Worm (Caenorhabditis elegans): Measurements from ENCODE around the gene Y42H9AR.5.
"Not testable (repeated sequence)": the region's sequence is repeated elsewhere in the genome, so short reads cannot be mapped to it uniquely, and the experiment has no call there.

Gene Y42H9AR.5

ce11 chrIV:8114535-8114934 lies 12.2 kb downstream of the Y42H9AR.5 start:
- TF ChIP-seq unc-42 (tag; optimal IDR thresholded peaks at IDR 0.05): no peak
- no peak for TF ChIP-seq lin-11 (tag; optimal IDR thresholded peaks at IDR 0.05)

ce11 chrIV:8115462-8115861 lies 13.1 kb downstream of the Y42H9AR.5 start, which contains the start of gene irld-8:
TSS of gene irld-8 (plus strand) at chrIV:8115762.
- no peak for TF ChIP-seq odd-2 (tag; optimal IDR thresholded peaks at IDR 0.05)
- TF ChIP-seq syd-9 (tag; optimal IDR thresholded peaks at IDR 0.05): no peak
- no peak for TF ChIP-seq ztf-16 (tag; optimal IDR thresholded peaks at IDR 0.05)
- no peak for TF ChIP-seq K02D7.2 (tag; optimal IDR thresholded peaks at IDR 0.05)

- TF ChIP-seq elt-2 (tag; optimal IDR thresholded peaks at IDR 0.05) (no peak), ceh-24 (tag; optimal IDR thresholded peaks at IDR 0.05) (no peak), elt-4 (tag; optimal IDR thresholded peaks at IDR 0.05) (no peak), dmd-4 (tag; optimal IDR thresholded peaks at IDR 0.05; ENCODE audit: borderline replicate concordance) (no peak), unc-55 (GFP tag; optimal IDR thresholded peaks at IDR 0.05) (no peak), ets-4 (tag; optimal IDR thresholded peaks at IDR 0.05) (no peak), unc-42 (tag; optimal IDR thresholded peaks at IDR 0.05) (no peak), sox-2 (GFP tag; IDR thresholded peaks at IDR 0.05) (no peak), ceh-2 (tag; optimal IDR thresholded peaks at IDR 0.05) (no peak), ceh-34 (tag; optimal IDR thresholded peaks at IDR 0.05) (no peak), madf-2 (tag; optimal IDR thresholded peaks at IDR 0.05) (no peak), fax-1 (tag; optimal IDR thresholded peaks at IDR 0.05) (no peak), hlh-15 (tag; optimal IDR thresholded peaks at IDR 0.05) (no peak), Y22D7AL.16 (tag; optimal IDR thresholded peaks at IDR 0.05) (no peak), pax-1 (tag; optimal IDR thresholded peaks at IDR 0.05) (no peak), sox-4 (tag; optimal IDR thresholded peaks at IDR 0.05) (no peak), tbx-7 (tag; optimal IDR thresholded peaks at IDR 0.05) (no peak)
Observed at ce11 chrIV:8118790-8119189, 16.5 kb downstream of the Y42H9AR.5 start, which contains the start of gene F42G8.8. TSS of gene F42G8.8 (plus strand) at chrIV:8119090.

ce11 chrIV:8122349-8122748 lies 20.0 kb downstream of the Y42H9AR.5 start, which contains the start of gene erp-44.3:
TSS of gene erp-44.3 (plus strand) at chrIV:8122649.
- not testable (repeated sequence) for TF ChIP-seq syd-9 (tag; optimal IDR thresholded peaks at IDR 0.05); C38D4.7 (GFP tag; optimal IDR thresholded peaks at IDR 0.05); zip-5 (tag; optimal IDR thresholded peaks at IDR 0.05)

- TF ChIP-seq ceh-24 (tag; optimal IDR thresholded peaks at IDR 0.05) (no peak), odd-2 (tag; optimal IDR thresholded peaks at IDR 0.05) (no peak), sox-2 (GFP tag; IDR thresholded peaks at IDR 0.05) (no peak), ama-1 (optimal IDR thresholded peaks at IDR 0.05) (no peak), C08G9.2 (tag; optimal IDR thresholded peaks at IDR 0.05) (no peak), pha-4 (tag; optimal IDR thresholded peaks at IDR 0.05) (no peak), ceh-30 (tag; optimal IDR thresholded peaks at IDR 0.05) (no peak), unc-55 (GFP tag; optimal IDR thresholded peaks at IDR 0.05) (no peak), elt-4 (tag; optimal IDR thresholded peaks at IDR 0.05) (no peak), pax-1 (tag; optimal IDR thresholded peaks at IDR 0.05) (no peak), hlh-6 (tag; optimal IDR thresholded peaks at IDR 0.05) (no peak), K09A11.1 (tag; optimal IDR thresholded peaks at IDR 0.05; ENCODE audit: insufficient read depth) (no peak), rnt-1 (tag; optimal IDR thresholded peaks at IDR 0.05) (no peak), dmd-4 (tag; optimal IDR thresholded peaks at IDR 0.05; ENCODE audit: borderline replicate concordance) (no peak), fax-1 (tag; optimal IDR thresholded peaks at IDR 0.05) (no peak), K02D7.2 (tag; optimal IDR thresholded peaks at IDR 0.05) (no peak), nhr-232 (tag; optimal IDR thresholded peaks at IDR 0.05) (no peak), ceh-9 (tag; optimal IDR thresholded peaks at IDR 0.05) (no peak), Y22D7AL.16 (tag; optimal IDR thresholded peaks at IDR 0.05) (no peak), mec-3 (tag; optimal IDR thresholded peaks at IDR 0.05; ENCODE audit: borderline replicate concordance) (no peak)
Observed at ce11 chrIV:8126902-8127301, 24.6 kb downstream of the Y42H9AR.5 start, which contains the start of gene ceph-41. TSS of gene ceph-41 (plus strand) at chrIV:8127202.
